Worm (Caenorhabditis elegans): Measurements from ENCODE around the gene trpp-9.

DNA sequence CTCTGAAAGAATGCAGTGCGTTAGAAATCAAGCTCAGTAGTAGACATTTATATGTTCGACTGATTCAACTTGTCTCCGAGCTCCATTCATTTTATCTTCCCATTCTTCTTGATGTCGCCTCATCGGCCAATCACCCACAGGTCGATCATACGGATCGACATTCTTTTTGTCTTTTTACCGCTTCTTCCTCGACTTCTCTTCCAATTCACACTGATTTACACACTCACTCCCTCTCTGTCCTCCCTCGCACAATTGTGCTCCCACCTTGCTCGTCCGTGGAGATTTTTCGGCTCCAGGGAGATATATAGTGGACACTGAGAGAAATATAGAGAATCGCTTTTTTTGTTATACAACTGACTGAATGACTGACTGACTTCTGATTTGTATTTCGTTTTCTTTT lies 10.4 kb downstream of the trpp-9 start:
- TF ChIP-seq ceh-62 (tag; optimal IDR thresholded peaks at IDR 0.05): no peak
- no peak for TF ChIP-seq ZK337.2 (GFP tag; IDR thresholded peaks at IDR 0.05)
- TF ChIP-seq dve-1 (tag; optimal IDR thresholded peaks at IDR 0.05; ENCODE audit: insufficient read depth): no peak
- no peak for TF ChIP-seq lin-13 (GFP tag; optimal IDR thresholded peaks at IDR 0.05)
- no peak for TF ChIP-seq ztf-11 (tag; optimal IDR thresholded peaks at IDR 0.05)
- no peak for TF ChIP-seq snpc-4 (tag; optimal IDR thresholded peaks at IDR 0.05)
- TF ChIP-seq jun-1 (tag; optimal IDR thresholded peaks at IDR 0.05): no peak
- no peak for TF ChIP-seq attf-4 (tag; optimal IDR thresholded peaks at IDR 0.05)
- no peak for TF ChIP-seq nhr-11 (tag; optimal IDR thresholded peaks at IDR 0.05)
- no peak for TF ChIP-seq fkh-10 (GFP tag; optimal IDR thresholded peaks at IDR 0.05)
- no peak for TF ChIP-seq F26F4.8 (GFP tag; conservative IDR thresholded peaks at IDR 0.05)
- TF ChIP-seq ceh-44 (GFP tag; IDR thresholded peaks at IDR 0.05): no peak
- TF ChIP-seq hmg-1.1 (GFP tag; IDR thresholded peaks at IDR 0.05): no peak
